Worm (Caenorhabditis elegans) whole organism, L1 larva: ENCODE measurements around the gene lido-14.

ENCODE experiments used
- C04F5.9 ChIP-seq: sonication (generic microtip); optimal IDR thresholded peaks from 2 replicates; lab custom pipeline; 2016; ENCODE audit warnings: missing genetic modification characterization, missing compliant biosample characterization
- C34B4.2 ChIP-seq: sonication (generic microtip); optimal IDR thresholded peaks from 2 replicates; lab custom pipeline; 2017; ENCODE audit warnings: mild to moderate bottlenecking, missing genetic modification characterization, missing compliant biosample characterization
- Y116A8C.19 ChIP-seq: sonication (generic microtip); optimal IDR thresholded peaks from 2 replicates; lab custom pipeline; 2016; ENCODE audit warnings: missing compliant biosample characterization, missing genetic modification characterization, borderline replicate concordance
- ceh-63 ChIP-seq: fragments of 200-800 bp; sonication (Bioruptor generic); optimal IDR thresholded peaks from 2 replicates; lab custom pipeline; 2018; ENCODE audit warnings: mild to moderate bottlenecking, missing genetic modification characterization, missing compliant biosample characterization
- ceh-8 ChIP-seq: fragments of 200-800 bp; sonication (Bioruptor generic); optimal IDR thresholded peaks from 2 replicates; lab custom pipeline; 2018; ENCODE audit warnings: mild to moderate bottlenecking, missing genetic modification characterization, moderate library complexity, missing compliant biosample characterization
- ceh-88 ChIP-seq: fragments of 200-800 bp; sonication (Bioruptor generic); IDR thresholded peaks from 2 replicates; pipeline ENCODE4 v1.3.6; 2022; ENCODE audit warnings: missing genetic modification characterization, missing compliant biosample characterization
- ces-1 ChIP-seq: fragments of 150-350 bp; optimal IDR thresholded peaks from 2 replicates; lab custom pipeline; 2014; ENCODE audit warnings: missing biosample characterization, missing genetic modification reagents, missing genetic modification characterization
- dsc-1 ChIP-seq: sonication (generic microtip); optimal IDR thresholded peaks from 2 replicates; lab custom pipeline; 2016; ENCODE audit warnings: mild to moderate bottlenecking, missing genetic modification characterization, missing compliant biosample characterization
- efl-1 ChIP-seq, 4 experiments: fragments of 150-350 bp; optimal IDR thresholded peaks in 3 of 4; peaks in 1 of 4; 1 replicate in 1 of 4; 2 replicates in 3 of 4; lab custom pipeline; 2014; ENCODE audit warnings: missing biosample characterization in 2 of 4, missing genetic modification characterization in 2 of 4, missing genetic modification reagents in 2 of 4
- efl-3 ChIP-seq: fragments of 200-800 bp; sonication (Bioruptor generic); optimal IDR thresholded peaks from 2 replicates; lab custom pipeline; 2018; ENCODE audit warnings: mild to moderate bottlenecking, missing genetic modification characterization, missing compliant biosample characterization
- egl-13 ChIP-seq: sonication (generic microtip); optimal IDR thresholded peaks from 2 replicates; lab custom pipeline; 2016; ENCODE audit warnings: missing genotype, missing genetic modification reagents, missing genetic modification characterization, missing compliant biosample characterization
- egl-27 ChIP-seq, 2 experiments: fragments of 150-350 bp in 1 of 2; sonication (generic microtip); optimal IDR thresholded peaks; 3 replicates each; lab custom pipeline; 2017 to 2018; ENCODE audit warnings: missing biosample characterization in 2 of 2, missing genetic modification characterization in 2 of 2, missing genetic modification reagents in 2 of 2
- fkh-10 ChIP-seq: sonication (generic microtip); optimal IDR thresholded peaks from 2 replicates; lab custom pipeline; 2017; ENCODE audit warnings: missing biosample characterization, missing genetic modification reagents, missing genetic modification characterization
- fkh-8 ChIP-seq: sonication (generic microtip); optimal IDR thresholded peaks from 2 replicates; lab custom pipeline; 2016; ENCODE audit warnings: mild to moderate bottlenecking, missing genetic modification characterization, missing compliant biosample characterization
- grh-1 ChIP-seq: fragments of 200-800 bp; sonication (Bioruptor generic); IDR thresholded peaks from 2 replicates; pipeline ENCODE4 v1.3.6; 2022; ENCODE audit warnings: missing genetic modification reagents, missing genetic modification characterization, missing compliant biosample characterization
- hlh-17 ChIP-seq: fragments of 200-800 bp; sonication (Bioruptor generic); optimal IDR thresholded peaks from 2 replicates; lab custom pipeline; 2018; ENCODE audit warnings: missing genetic modification characterization, mild to moderate bottlenecking, missing compliant biosample characterization, moderate library complexity, borderline replicate concordance
- hlh-4 ChIP-seq: sonication (generic microtip); optimal IDR thresholded peaks from 2 replicates; lab custom pipeline; 2016; ENCODE audit warnings: mild to moderate bottlenecking, missing genetic modification characterization, missing compliant biosample characterization
- hpl-2 ChIP-seq: fragments of 150-350 bp; optimal IDR thresholded peaks from 2 replicates; lab custom pipeline; 2014; ENCODE audit warnings: missing biosample characterization, missing genetic modification reagents, missing genetic modification characterization
- jun-1 ChIP-seq: fragments of 150-350 bp; optimal IDR thresholded peaks from 2 replicates; lab custom pipeline; 2014; ENCODE audit warnings: missing biosample characterization, missing genetic modification reagents, missing genetic modification characterization
- lin-13 ChIP-seq: fragments of 150-350 bp; optimal IDR thresholded peaks from 2 replicates; lab custom pipeline; 2014; ENCODE audit warnings: missing biosample characterization, missing genetic modification reagents, missing genetic modification characterization
- lin-14 ChIP-seq: fragments of 200-800 bp; sonication (Bioruptor generic); optimal IDR thresholded peaks from 2 replicates; lab custom pipeline; 2018; ENCODE audit warnings: mild to moderate bottlenecking, missing genetic modification characterization, moderate library complexity, missing compliant biosample characterization
- lin-15B ChIP-seq: fragments of 150-350 bp; sonication (generic microtip); optimal IDR thresholded peaks from 3 replicates; lab custom pipeline; 2014; ENCODE audit warnings: missing biosample characterization, missing genetic modification characterization
- lsy-2 ChIP-seq, 2 experiments: fragments of 150-350 bp; optimal IDR thresholded peaks; 2 replicates each; lab custom pipeline; 2014; ENCODE audit warnings: missing biosample characterization in 2 of 2, missing genetic modification characterization in 2 of 2
- mdl-1 ChIP-seq, 2 experiments: fragments of 150-350 bp; optimal IDR thresholded peaks; 2 replicates each; lab custom pipeline; 2014 to 2017; ENCODE audit warnings: missing biosample characterization in 2 of 2, missing genetic modification characterization in 2 of 2, inconsistent platforms in 1 of 2
- nhr-77 ChIP-seq: fragments of 150-350 bp; optimal IDR thresholded peaks from 2 replicates; lab custom pipeline; 2014; ENCODE audit warnings: missing biosample characterization, missing genetic modification characterization
- pag-3 ChIP-seq: sonication (generic microtip); optimal IDR thresholded peaks from 2 replicates; lab custom pipeline; 2017; ENCODE audit warnings: missing genetic modification characterization, mild to moderate bottlenecking, missing compliant biosample characterization, antibody characterized with exemption, borderline replicate concordance; ENCODE audit not compliant: insufficient read depth
- pax-3 ChIP-seq: fragments of 200-800 bp; sonication (Bioruptor generic); optimal IDR thresholded peaks from 2 replicates; lab custom pipeline; 2018; ENCODE audit warnings: mild to moderate bottlenecking, missing genetic modification characterization, moderate library complexity, missing compliant biosample characterization
- pqm-1 ChIP-seq: sonication (generic microtip); optimal IDR thresholded peaks from 3 replicates; lab custom pipeline; 2017; ENCODE audit warnings: missing biosample characterization, missing genetic modification characterization
- snpc-4 ChIP-seq: fragments of 150-350 bp; optimal IDR thresholded peaks from 2 replicates; lab custom pipeline; 2014; ENCODE audit warnings: missing biosample characterization, missing genetic modification characterization
- snu-23 ChIP-seq: sonication (generic microtip); optimal IDR thresholded peaks from 2 replicates; lab custom pipeline; 2016; ENCODE audit warnings: missing genetic modification characterization, missing compliant biosample characterization
- sptf-1 ChIP-seq: fragments of 150-350 bp; optimal IDR thresholded peaks from 2 replicates; lab custom pipeline; 2014; ENCODE audit warnings: missing biosample characterization, missing genetic modification characterization
- swsn-7 ChIP-seq: sonication (generic microtip); optimal IDR thresholded peaks from 2 replicates; lab custom pipeline; 2016; ENCODE audit warnings: missing genetic modification characterization, missing compliant biosample characterization
- tbx-2 ChIP-seq: sonication (generic microtip); optimal IDR thresholded peaks from 2 replicates; lab custom pipeline; 2016; ENCODE audit warnings: missing genetic modification characterization, missing compliant biosample characterization
- unc-130 ChIP-seq: fragments of 150-350 bp; optimal IDR thresholded peaks from 2 replicates; lab custom pipeline; 2017; ENCODE audit warnings: missing biosample characterization, missing genetic modification characterization, inconsistent platforms
- unc-98 ChIP-seq: fragments of 200-800 bp; sonication (Bioruptor generic); IDR thresholded peaks from 2 replicates; pipeline ENCODE4 v1.3.6; 2022; ENCODE audit warnings: missing genetic modification characterization, missing compliant biosample characterization
- zag-1 ChIP-seq: fragments of 150-350 bp; optimal IDR thresholded peaks from 2 replicates; lab custom pipeline; 2014; ENCODE audit warnings: missing biosample characterization, missing genetic modification characterization
- zip-4 ChIP-seq: fragments of 200-800 bp; sonication (Bioruptor generic); optimal IDR thresholded peaks from 2 replicates; lab custom pipeline; 2018; ENCODE audit warnings: mild to moderate bottlenecking, missing genetic modification characterization, moderate library complexity, missing compliant biosample characterization
- ztf-11 ChIP-seq, 2 experiments: sonication (generic microtip); optimal IDR thresholded peaks; 2 replicates each; lab custom pipeline; 2016 to 2017; ENCODE audit warnings: missing genetic modification characterization in 2 of 2, missing biosample characterization in 1 of 2, missing compliant biosample characterization in 1 of 2
- ztf-4 ChIP-seq: fragments of 150-350 bp; optimal IDR thresholded peaks from 2 replicates; lab custom pipeline; 2014; ENCODE audit warnings: missing biosample characterization, missing genetic modification characterization

The lido-14 gene

ce11 chrII:3387503-3387902 lies 28.6 kb downstream of the lido-14 start, which contains the start of gene T06D4.6:
TSS of gene T06D4.6 (minus strand) at chrII:3387603.
- no peak for TF ChIP-seq unc-130 (tag; lab: Kevin White, UChicago)
- TF ChIP-seq lin-13 (GFP tag; lab: Kevin White, UChicago), result no peak
- TF ChIP-seq fkh-8 (tag; lab: Kevin White, UChicago), result no peak
- TF ChIP-seq ceh-8, result no peak
- no peak for TF ChIP-seq fkh-10
- TF ChIP-seq zip-4, result no peak
- no peak for TF ChIP-seq lin-15B (tag; lab: Kevin White, UChicago)
- TF ChIP-seq grh-1 (GFP tag; lab: Robert Waterston, UW), result no peak
- TF ChIP-seq hpl-2 (GFP tag; lab: Kevin White, UChicago), result no peak

DNA sequence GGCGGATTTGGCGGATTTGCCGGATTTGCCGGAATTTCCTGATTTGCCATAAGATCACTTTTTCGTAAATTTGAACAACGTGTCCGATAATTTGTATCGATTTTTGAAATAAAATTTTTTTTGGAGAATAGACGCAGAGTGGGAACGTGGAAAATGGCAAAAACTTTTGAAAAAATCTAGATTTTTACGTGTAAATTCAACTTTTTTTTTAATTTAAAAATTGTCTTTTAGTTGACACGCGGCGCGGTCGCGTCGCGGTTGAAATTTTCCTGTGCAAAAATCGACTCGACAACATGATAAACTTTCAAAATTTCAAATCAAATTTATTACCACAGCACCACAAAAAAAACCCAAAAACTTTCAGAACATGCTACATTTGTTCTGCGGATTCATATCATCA lies 36.5 kb downstream of the lido-14 start, which contains the start of gene nep-20:
Gene nep-20 (minus strand): TSS at position 101 of the 400 bp plus-strand sequence.
- TF ChIP-seq nhr-77 (tag; lab: Kevin White, UChicago) (no peak), mdl-1 (tag; optimal IDR thresholded peaks at IDR 0.05; lab: Kevin White, UChicago) (no peak), snpc-4 (tag; lab: Kevin White, UChicago) (no peak), egl-13 (tag; lab: Kevin White, UChicago) (no peak), ceh-63 (GFP tag; lab: Kevin White, UChicago) (no peak), lsy-2 (tag; optimal IDR thresholded peaks at IDR 0.05; lab: Kevin White, UChicago) (no peak), C34B4.2 (tag; lab: Kevin White, UChicago) (no peak), ces-1 (GFP tag; lab: Kevin White, UChicago) (no peak), zip-4 (no peak), efl-1 (optimal IDR thresholded peaks at IDR 0.05; lab: Kevin White, UChicago) (no peak), efl-1 (GFP tag; optimal IDR thresholded peaks at IDR 0.05 in 1 of 2; lab: Kevin White, UChicago) (no peak), ztf-11 (tag; optimal IDR thresholded peaks at IDR 0.05; lab: Kevin White, UChicago) (no peak), jun-1 (tag; lab: Kevin White, UChicago) (no peak)

DNA sequence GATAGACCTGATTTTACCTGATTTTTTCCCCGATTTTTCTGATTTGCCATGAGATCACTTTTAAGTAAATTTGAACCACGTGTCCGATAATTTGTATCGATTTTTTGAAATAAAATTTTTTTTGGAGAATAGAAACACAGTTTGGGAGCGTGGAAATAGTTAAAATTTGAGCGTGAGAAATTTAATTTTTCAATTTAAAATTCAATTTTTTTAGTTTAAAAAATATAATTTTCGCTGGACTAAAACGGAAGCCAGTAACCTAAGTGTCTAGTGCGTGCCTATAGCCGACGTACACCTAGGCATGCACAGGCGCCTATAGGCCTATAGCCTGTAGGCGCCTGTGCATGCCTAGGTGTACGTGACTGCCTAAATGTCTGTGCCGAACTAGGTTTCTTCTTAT lies 40.3 kb downstream of the lido-14 start, which contains the start of gene nep-9:
Gene nep-9 (minus strand): TSS at position 101 of the 400 bp plus-strand sequence.
- TF ChIP-seq egl-13 (tag; lab: Kevin White, UChicago), result no peak
- TF ChIP-seq grh-1 (GFP tag; lab: Robert Waterston, UW), result no peak
- TF ChIP-seq hpl-2 (GFP tag; lab: Kevin White, UChicago), result no peak
- no peak for TF ChIP-seq efl-3 (GFP tag; lab: Kevin White, UChicago)
- TF ChIP-seq Y116A8C.19 (tag; lab: Kevin White, UChicago), result no peak
- TF ChIP-seq pag-3 (tag; lab: Kevin White, UChicago), result no peak
- no peak for TF ChIP-seq zag-1 (tag; lab: Kevin White, UChicago)
- no peak for TF ChIP-seq lsy-2 (tag; optimal IDR thresholded peaks at IDR 0.05; lab: Kevin White, UChicago)
- no peak for TF ChIP-seq lin-14
- TF ChIP-seq ceh-88 (GFP tag; lab: Robert Waterston, UW), result no peak
- no peak for TF ChIP-seq ztf-11 (tag; optimal IDR thresholded peaks at IDR 0.05; lab: Kevin White, UChicago)
- no peak for TF ChIP-seq sptf-1 (tag; lab: Kevin White, UChicago)
- no peak for TF ChIP-seq zip-4
- TF ChIP-seq jun-1 (tag; lab: Kevin White, UChicago), result no peak
- TF ChIP-seq ceh-8, result no peak

DNA sequence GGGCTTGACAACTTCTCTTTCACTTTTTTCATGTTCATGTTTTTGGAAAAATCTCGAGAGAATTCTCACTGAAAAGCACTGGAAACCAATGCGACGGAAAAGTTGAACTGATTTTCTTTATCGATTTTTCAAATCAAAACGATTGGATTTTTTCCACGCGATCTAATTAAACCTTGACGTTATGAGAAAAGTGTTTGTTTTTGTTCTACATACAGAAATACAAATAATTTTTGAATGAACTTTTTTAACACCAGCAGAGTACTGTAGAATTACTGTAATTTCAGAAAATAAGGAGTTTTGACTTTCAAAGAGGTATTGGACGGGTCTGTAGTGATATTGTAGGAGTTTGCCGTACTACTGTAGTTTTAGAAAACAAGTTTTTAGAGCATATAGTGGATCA lies 43.9 kb downstream of the lido-14 start, which contains the start of gene nep-10:
Gene nep-10 (minus strand): TSS at position 101 of the 400 bp plus-strand sequence.
- TF ChIP-seq efl-1 (optimal IDR thresholded peaks at IDR 0.05; lab: Kevin White, UChicago) (no peak), efl-1 (GFP tag; optimal IDR thresholded peaks at IDR 0.05 in 1 of 2; lab: Kevin White, UChicago) (peak in 1 of 2 experiments; percentile 79), nhr-77 (tag; lab: Kevin White, UChicago) (no peak), ceh-63 (GFP tag; lab: Kevin White, UChicago) (no peak), pqm-1 (tag; lab: Kevin White, UChicago) (no peak)

ce11 chrII:3403535-3403934 lies 44.6 kb downstream of the lido-14 start, which contains the start of gene nep-8:
TSS of gene nep-8 (plus strand) at chrII:3403835.
- TF ChIP-seq sptf-1 (tag; lab: Kevin White, UChicago) (no peak), hlh-4 (tag; lab: Kevin White, UChicago) (no peak), Y116A8C.19 (tag; lab: Kevin White, UChicago) (no peak), swsn-7 (tag; lab: Kevin White, UChicago) (no peak), dsc-1 (tag; lab: Kevin White, UChicago) (no peak), jun-1 (tag; lab: Kevin White, UChicago) (no peak), unc-98 (GFP tag; lab: Robert Waterston, UW) (no peak), ztf-4 (tag; lab: Kevin White, UChicago) (no peak), snu-23 (GFP tag; lab: Kevin White, UChicago) (no peak), C04F5.9 (no peak), efl-1 (optimal IDR thresholded peaks at IDR 0.05; lab: Kevin White, UChicago) (no peak), efl-1 (GFP tag; optimal IDR thresholded peaks at IDR 0.05 in 1 of 2; lab: Kevin White, UChicago) (no peak), C34B4.2 (tag; lab: Kevin White, UChicago) (no peak), pax-3 (tag; lab: Kevin White, UChicago) (no peak), egl-27 (tag; optimal IDR thresholded peaks at IDR 0.05; lab: Kevin White, UChicago) (no peak), tbx-2 (no peak), hlh-17 (GFP tag; lab: Kevin White, UChicago) (no peak), ztf-11 (tag; optimal IDR thresholded peaks at IDR 0.05; lab: Kevin White, UChicago) (no peak)
